Worm (Caenorhabditis elegans): Measurements from ENCODE around the gene K01D12.20.

DNA sequence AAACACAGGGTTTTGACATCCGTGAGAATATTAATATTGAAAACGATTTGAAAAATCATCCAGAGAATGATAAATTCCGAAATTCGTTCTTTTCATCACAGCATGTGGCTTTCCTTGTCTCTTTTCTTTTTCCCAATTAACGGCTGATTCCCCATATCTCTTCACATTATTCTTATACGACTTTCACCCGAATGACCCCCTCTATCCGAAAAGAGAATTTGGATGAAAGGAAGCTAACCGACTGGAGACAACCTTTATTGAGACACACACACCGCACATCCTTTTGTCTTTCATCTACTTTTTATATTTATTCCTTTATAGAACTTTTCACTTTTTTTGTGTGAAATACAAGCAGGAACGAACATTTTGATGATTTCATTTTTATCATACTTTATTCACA lies 43.0 kb downstream of the K01D12.20 start:
- no peak for TF ChIP-seq fkh-10 (GFP tag; optimal IDR thresholded peaks at IDR 0.05)
- no peak for TF ChIP-seq set-16 (GFP tag; IDR thresholded peaks at IDR 0.05)
- TF ChIP-seq mes-2 (tag; optimal IDR thresholded peaks at IDR 0.05; ENCODE audit: poor library complexity, severe bottlenecking): no peak
- no peak for TF ChIP-seq ceh-28 (tag; optimal IDR thresholded peaks at IDR 0.05)
- TF ChIP-seq lsy-2 (tag; optimal IDR thresholded peaks at IDR 0.05): no peak
- no peak for TF ChIP-seq ama-1 (optimal IDR thresholded peaks at IDR 0.05)
- no peak for TF ChIP-seq hmg-1.1 (GFP tag; IDR thresholded peaks at IDR 0.05)
- TF ChIP-seq php-3 (GFP tag; IDR thresholded peaks at IDR 0.05): no peak
